Worm (Caenorhabditis elegans) whole organism, young adult: ENCODE results near the gene C03C10.5.

ENCODE experiments used
- C17E4.6 ChIP-seq: fragments of 200-800 bp; sonication (Bioruptor generic); IDR thresholded peaks from 2 replicates; pipeline ENCODE4 v1.3.6; 2022; ENCODE audit warnings: missing genetic modification reagents, missing genetic modification characterization, missing compliant biosample characterization
- F37B4.10 ChIP-seq: fragments of 200-800 bp; sonication (Bioruptor generic); IDR thresholded peaks from 2 replicates; pipeline ENCODE4 v1.3.6; 2022; ENCODE audit warnings: missing genetic modification characterization, missing compliant biosample characterization
- F39B2.1 ChIP-seq: fragments of 200-800 bp; sonication (Bioruptor generic); IDR thresholded peaks from 2 replicates; pipeline ENCODE4 v1.3.6; 2022; ENCODE audit warnings: missing genetic modification reagents, missing genetic modification characterization, missing compliant biosample characterization
- F57A8.1 ChIP-seq: fragments of 200-800 bp; sonication (Bioruptor generic); optimal IDR thresholded peaks from 2 replicates; lab custom pipeline; 2018; ENCODE audit warnings: mild to moderate bottlenecking, missing genetic modification characterization, moderate library complexity, missing compliant biosample characterization
- K11D2.4 ChIP-seq: fragments of 200-800 bp; sonication (Bioruptor generic); IDR thresholded peaks from 2 replicates; pipeline ENCODE4 v1.3.6; 2022; ENCODE audit warnings: missing genetic modification reagents, missing genetic modification characterization, missing compliant biosample characterization
- T07F8.4 ChIP-seq: sonication (generic microtip); optimal IDR thresholded peaks from 2 replicates; lab custom pipeline; 2016; ENCODE audit warnings: mild to moderate bottlenecking, missing genetic modification characterization, moderate library complexity, missing compliant biosample characterization
- T26A5.8 ChIP-seq: sonication (generic microtip); optimal IDR thresholded peaks from 2 replicates; lab custom pipeline; 2016; ENCODE audit warnings: missing genetic modification characterization, missing compliant biosample characterization
- aptf-2 ChIP-seq: fragments of 200-800 bp; sonication (Bioruptor generic); conservative IDR thresholded peaks from 2 replicates; pipeline ENCODE4 v1.3.6; 2022; ENCODE audit warnings: missing genetic modification reagents, missing genetic modification characterization, missing compliant biosample characterization
- athp-1 ChIP-seq: sonication (generic microtip); optimal IDR thresholded peaks from 2 replicates; lab custom pipeline; 2017; ENCODE audit warnings: mild to moderate bottlenecking, missing genetic modification characterization, missing compliant biosample characterization
- bed-2 ChIP-seq: fragments of 200-800 bp; sonication (Bioruptor generic); IDR thresholded peaks from 2 replicates; pipeline ENCODE4 v1.3.6; 2022; ENCODE audit warnings: missing genetic modification reagents, missing genetic modification characterization, missing compliant biosample characterization
- ceh-58 ChIP-seq: fragments of 200-800 bp; sonication (Bioruptor generic); IDR thresholded peaks from 2 replicates; pipeline ENCODE4 v1.3.6; 2022; ENCODE audit warnings: missing genetic modification characterization, missing compliant biosample characterization
- ceh-91 ChIP-seq: fragments of 200-800 bp; sonication (Bioruptor generic); IDR thresholded peaks from 2 replicates; pipeline ENCODE4 v1.3.6; 2022; ENCODE audit warnings: missing genetic modification reagents, missing genetic modification characterization, missing compliant biosample characterization
- efl-1 ChIP-seq: fragments of 150-350 bp; optimal IDR thresholded peaks from 2 replicates; lab custom pipeline; 2014; ENCODE audit warnings: missing biosample characterization, missing genetic modification reagents, missing genetic modification characterization
- gei-17 ChIP-seq: fragments of 200-800 bp; sonication (Bioruptor generic); optimal IDR thresholded peaks from 2 replicates; lab custom pipeline; 2018; ENCODE audit warnings: mild to moderate bottlenecking, missing genetic modification characterization, missing compliant biosample characterization
- him-1 ChIP-seq: sonication (generic microtip); optimal IDR thresholded peaks from 2 replicates; lab custom pipeline; 2016; ENCODE audit warnings: missing genotype, missing genetic modification reagents, missing genetic modification characterization, missing compliant biosample characterization
- hlh-26 ChIP-seq: fragments of 200-800 bp; sonication (Bioruptor generic); conservative IDR thresholded peaks from 2 replicates; pipeline ENCODE4 v1.3.6; 2022; ENCODE audit warnings: missing genetic modification reagents, missing genetic modification characterization, missing compliant biosample characterization
- lag-1 ChIP-seq: fragments of 200-800 bp; sonication (Bioruptor generic); IDR thresholded peaks from 2 replicates; pipeline ENCODE4 v1.3.6; 2022; ENCODE audit warnings: missing genetic modification reagents, missing genetic modification characterization, missing compliant biosample characterization
- lin-35 ChIP-seq, 3 experiments: fragments of 150-350 bp in 2 of 3; sonication (generic microtip) in 1 of 3; optimal IDR thresholded peaks; 2 replicates each; lab custom pipeline; 2014 to 2018; ENCODE audit warnings: missing biosample characterization in 3 of 3, missing genetic modification characterization in 3 of 3, missing genetic modification reagents in 3 of 3
- madf-3 ChIP-seq: fragments of 200-800 bp; sonication (Bioruptor generic); IDR thresholded peaks from 2 replicates; pipeline ENCODE4 v1.3.6; 2022; ENCODE audit warnings: missing genetic modification reagents, missing genetic modification characterization, missing compliant biosample characterization
- madf-6 ChIP-seq: fragments of 200-800 bp; sonication (Bioruptor generic); IDR thresholded peaks from 2 replicates; pipeline ENCODE4 v1.3.6; 2022; ENCODE audit warnings: missing genetic modification reagents, missing genetic modification characterization, missing compliant biosample characterization
- mcd-1 ChIP-seq: fragments of 200-800 bp; sonication (Bioruptor generic); IDR thresholded peaks from 2 replicates; pipeline ENCODE4 v1.3.6; 2022; ENCODE audit warnings: missing genetic modification reagents, missing genetic modification characterization, missing compliant biosample characterization
- mes-4 ChIP-seq: sonication (generic microtip); optimal IDR thresholded peaks from 2 replicates; lab custom pipeline; 2016; ENCODE audit warnings: missing genotype, missing genetic modification characterization, missing compliant biosample characterization
- nfyb-1 ChIP-seq: fragments of 200-800 bp; sonication (Bioruptor generic); IDR thresholded peaks from 2 replicates; pipeline ENCODE4 v1.3.6; 2022; ENCODE audit warnings: missing genetic modification reagents, missing genetic modification characterization, missing compliant biosample characterization
- pbrm-1 ChIP-seq: fragments of 200-800 bp; sonication (Bioruptor generic); IDR thresholded peaks from 2 replicates; pipeline ENCODE4 v1.3.6; 2022; ENCODE audit warnings: missing genetic modification reagents, missing genetic modification characterization, missing compliant biosample characterization
- pha-4 ChIP-seq: fragments of 150-350 bp; sonication (generic microtip); optimal IDR thresholded peaks from 2 replicates; lab custom pipeline; 2014; ENCODE audit warnings: missing biosample characterization, missing genetic modification reagents, missing genetic modification characterization
- snpc-1.1 ChIP-seq: sonication (generic microtip); optimal IDR thresholded peaks from 2 replicates; lab custom pipeline; 2017; ENCODE audit warnings: missing genetic modification characterization, mild to moderate bottlenecking, missing compliant biosample characterization, antibody characterized with exemption, moderate library complexity, missing genotype, missing genetic modification reagents; ENCODE audit not compliant: insufficient read depth
- tbp1 ChIP-seq: fragments of 200-800 bp; sonication (Bioruptor generic); optimal IDR thresholded peaks from 2 replicates; lab custom pipeline; 2018; ENCODE audit warnings: mild to moderate bottlenecking, missing genetic modification characterization, missing compliant biosample characterization
- tbx-9 ChIP-seq: sonication (generic microtip); optimal IDR thresholded peaks from 2 replicates; lab custom pipeline; 2016; ENCODE audit warnings: borderline replicate concordance, missing genetic modification characterization, inconsistent platforms, missing compliant biosample characterization
- tlf-1 ChIP-seq: fragments of 200-800 bp; sonication (Bioruptor generic); optimal IDR thresholded peaks from 2 replicates; lab custom pipeline; 2018; ENCODE audit warnings: mild to moderate bottlenecking, missing genetic modification characterization, missing compliant biosample characterization
- unc-62 ChIP-seq: fragments of 150-350 bp; optimal IDR thresholded peaks from 2 replicates; lab custom pipeline; 2014; ENCODE audit warnings: missing biosample characterization, missing genetic modification reagents, missing genetic modification characterization
- zfh-2 ChIP-seq: fragments of 200-800 bp; sonication (Bioruptor generic); conservative IDR thresholded peaks from 2 replicates; pipeline ENCODE4 v1.3.6; 2022; ENCODE audit warnings: missing genetic modification reagents, missing genetic modification characterization, missing compliant biosample characterization

The C03C10.5 gene

ce11 chrIII:4087064-4087463, 4.9 kb downstream of the C03C10.5 start:
- TF ChIP-seq gei-17 (GFP tag; lab: Kevin White, UChicago), result no peak
- TF ChIP-seq madf-3 (GFP tag; lab: Robert Waterston, UW), result peak; percentile 82

DNA sequence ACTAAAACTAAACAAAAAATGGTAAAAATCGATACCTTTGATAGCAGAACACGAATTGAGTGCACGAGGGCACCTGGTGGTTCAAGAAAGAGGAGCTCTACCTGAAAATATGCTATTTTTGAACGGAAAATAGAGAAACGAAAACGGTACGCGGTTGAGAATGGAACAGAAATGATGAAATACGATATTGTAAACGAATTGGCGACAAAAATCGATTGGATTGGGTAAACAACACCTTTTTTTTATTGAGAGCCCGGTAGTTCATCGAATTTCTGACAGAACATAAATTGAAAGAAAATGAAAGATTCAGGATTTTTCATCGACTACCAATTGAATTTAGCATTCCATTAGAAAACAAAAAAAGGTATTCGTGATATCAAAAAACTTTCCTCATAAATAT, 5.4 kb downstream of the C03C10.5 start, which contains the start of gene kin-19:
Gene kin-19, minus strand, starts transcription at position 101 of the 400 bp plus-strand sequence.
- no peak for TF ChIP-seq ceh-91 (GFP tag; lab: Robert Waterston, UW)
- TF ChIP-seq madf-6, result 0 out of 2 replicates have a peak, but pooled peaks have one; percentile 5

DNA sequence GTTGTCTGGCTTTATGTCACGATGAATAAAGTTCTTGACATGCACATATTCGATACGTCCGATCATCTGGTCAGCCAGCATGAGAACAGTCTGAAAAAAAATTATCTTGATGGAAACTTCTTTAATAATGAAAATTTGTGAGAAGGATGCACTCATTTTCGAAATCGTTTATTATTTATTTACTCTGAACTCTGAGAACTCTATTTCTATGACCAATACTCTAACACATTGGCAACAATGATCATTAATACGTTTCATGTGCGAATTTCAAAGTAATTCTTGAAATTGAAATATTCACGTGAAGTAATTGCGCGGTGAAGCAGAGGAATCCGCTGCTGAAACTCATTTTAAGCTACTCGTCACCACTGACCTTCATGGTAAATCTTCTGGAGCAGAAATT, 6.3 kb downstream of the C03C10.5 start:
- TF ChIP-seq F37B4.10 (GFP tag; lab: Robert Waterston, UW) (no peak), tlf-1 (GFP tag; lab: Kevin White, UChicago) (no peak), mes-4 (no peak), F39B2.1 (GFP tag; lab: Robert Waterston, UW) (no peak), C17E4.6 (GFP tag; lab: Robert Waterston, UW) (no peak)

DNA sequence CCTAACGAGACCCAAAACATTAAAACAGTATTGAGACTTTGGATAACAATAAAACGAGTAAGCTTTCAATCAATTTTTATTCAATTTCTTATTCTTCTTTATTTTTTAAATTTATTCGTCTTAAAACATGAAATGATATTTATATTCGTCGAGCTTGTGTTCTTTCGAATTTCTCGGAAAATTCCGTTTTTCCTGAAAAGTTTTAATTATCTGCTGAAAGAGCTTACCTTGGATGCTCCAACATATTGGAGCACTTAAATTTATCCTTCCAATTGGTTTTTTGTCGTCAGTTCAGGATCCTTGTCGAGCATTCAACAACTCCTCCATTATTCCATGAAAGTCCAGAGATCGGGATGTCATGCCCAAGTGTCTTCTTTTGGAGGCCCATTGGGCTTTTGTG, 8.5 kb downstream of the C03C10.5 start:
- TF ChIP-seq efl-1 (GFP tag; lab: Kevin White, UChicago) (no peak), tbp1 (no peak), nfyb-1 (GFP tag; lab: Robert Waterston, UW) (no peak), snpc-1.1 (tag; lab: Kevin White, UChicago) (no peak), him-1 (tag; lab: Kevin White, UChicago) (peak; percentile 31)

- TF ChIP-seq zfh-2 (GFP tag; lab: Robert Waterston, UW), result 0 out of 2 replicates have a peak, but pooled peaks have one; percentile 25
- no peak for TF ChIP-seq aptf-2 (GFP tag; lab: Robert Waterston, UW)
Measured at ce11 chrIII:4070239-4070638, 21.7 kb downstream of the C03C10.5 start.

DNA sequence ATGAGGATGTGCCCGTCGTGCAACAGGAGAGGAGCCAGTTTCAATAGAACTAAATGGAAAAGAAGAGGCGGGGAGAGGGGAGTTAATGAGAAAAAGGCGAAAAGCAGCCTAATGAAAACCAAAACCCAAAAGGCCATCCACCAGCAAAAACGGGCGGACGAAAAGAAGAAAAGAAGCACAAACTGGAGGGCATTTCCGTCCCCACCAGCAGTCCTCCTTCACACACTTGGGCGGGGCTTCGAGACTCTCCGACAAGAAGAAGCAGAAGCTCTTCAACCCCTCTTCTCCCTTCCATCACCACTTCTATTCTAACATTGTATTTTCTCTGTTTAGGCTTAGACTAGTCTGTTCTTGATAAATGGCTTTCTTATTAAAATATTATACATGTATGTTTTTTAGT, 23.8 kb downstream of the C03C10.5 start:
- TF ChIP-seq mcd-1 (GFP tag; lab: Robert Waterston, UW) (0 out of 2 replicates have a peak, but pooled peaks have one; percentile 10), aptf-2 (GFP tag; lab: Robert Waterston, UW) (no peak), unc-62 (GFP tag; lab: Kevin White, UChicago) (no peak), hlh-26 (GFP tag; lab: Robert Waterston, UW) (no peak), K11D2.4 (GFP tag; lab: Robert Waterston, UW) (no peak), tbx-9 (tag; lab: Kevin White, UChicago) (no peak), ceh-58 (GFP tag; lab: Robert Waterston, UW) (no peak), F57A8.1 (no peak), zfh-2 (GFP tag; lab: Robert Waterston, UW) (peak; percentile 52), lin-35 (GFP tag; optimal IDR thresholded peaks at IDR 0.05; lab: Kevin White, UChicago) (no peak)

DNA sequence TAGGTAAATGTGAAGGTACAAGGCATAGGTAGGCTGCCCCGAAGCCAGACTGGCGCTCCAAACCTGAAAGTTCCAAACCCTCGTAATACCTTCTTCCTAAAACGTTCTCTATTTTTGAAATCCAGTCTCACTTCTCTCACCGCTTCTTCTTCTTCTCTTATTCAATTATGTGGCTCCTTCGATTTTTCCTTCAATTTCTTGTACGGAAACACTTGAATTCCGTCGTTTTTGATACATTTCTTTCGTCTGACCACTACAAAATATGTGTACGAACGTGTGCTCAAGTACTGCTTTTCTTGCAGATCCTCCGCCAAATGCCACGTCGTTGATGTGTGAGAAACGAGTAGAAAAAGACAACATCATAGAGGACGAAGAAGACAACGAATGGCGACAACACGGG, 25.6 kb downstream of the C03C10.5 start, which contains the start of gene unc-79:
Gene unc-79, plus strand, starts transcription at position 301 of the 400 bp plus-strand sequence.
- TF ChIP-seq him-1 (tag; lab: Kevin White, UChicago), result no peak
- TF ChIP-seq F37B4.10 (GFP tag; lab: Robert Waterston, UW), result no peak
- TF ChIP-seq pbrm-1 (GFP tag; lab: Robert Waterston, UW), result no peak
- no peak for TF ChIP-seq lag-1 (GFP tag; lab: Robert Waterston, UW)
- no peak for TF ChIP-seq athp-1
- no peak for TF ChIP-seq bed-2 (GFP tag; lab: Robert Waterston, UW)
- TF ChIP-seq pha-4 (tag; lab: Kevin White, UChicago), result no peak
- TF ChIP-seq T26A5.8, result no peak
- no peak for TF ChIP-seq T07F8.4 (tag; lab: Kevin White, UChicago)
